Worm (Caenorhabditis elegans) whole organism, L2 larva: Measurements from ENCODE around the gene tyr-6.

Experiments used
- ceh-82 ChIP-seq: fragments of 150-350 bp; optimal IDR thresholded peaks from 2 replicates; lab custom pipeline; 2014; ENCODE audit warnings: missing biosample characterization, missing genetic modification characterization
- elt-1 ChIP-seq: fragments of 150-350 bp; optimal IDR thresholded peaks from 2 replicates; lab custom pipeline; 2014; ENCODE audit warnings: missing biosample characterization, missing genetic modification characterization
- elt-3 ChIP-seq: sonication (generic microtip); optimal IDR thresholded peaks from 2 replicates; lab custom pipeline; 2017; ENCODE audit warnings: missing biosample characterization, missing genetic modification characterization
- fos-1 ChIP-seq: fragments of 150-350 bp; optimal IDR thresholded peaks from 2 replicates; lab custom pipeline; 2014; ENCODE audit warnings: missing biosample characterization, missing genetic modification characterization
- lsy-2 ChIP-seq, 2 experiments: fragments of 150-350 bp in 1 of 2; sonication (generic microtip) in 1 of 2; optimal IDR thresholded peaks; 2 replicates each; lab custom pipeline; 2014 to 2017; ENCODE audit warnings: missing biosample characterization in 2 of 2, missing genetic modification characterization in 2 of 2
- nhr-11 ChIP-seq: fragments of 150-350 bp; optimal IDR thresholded peaks from 2 replicates; lab custom pipeline; 2014; ENCODE audit warnings: missing biosample characterization, missing genetic modification characterization
- nhr-12 ChIP-seq: fragments of 150-350 bp; optimal IDR thresholded peaks from 2 replicates; lab custom pipeline; 2014; ENCODE audit warnings: missing biosample characterization, missing genetic modification characterization
- peb-1 ChIP-seq: fragments of 150-350 bp; optimal IDR thresholded peaks from 2 replicates; lab custom pipeline; 2014; ENCODE audit warnings: missing biosample characterization, missing genetic modification characterization
- skn-1 ChIP-seq: sonication (generic microtip); optimal IDR thresholded peaks from 2 replicates; lab custom pipeline; 2017; ENCODE audit warnings: missing biosample characterization, missing genetic modification characterization
- snpc-4 ChIP-seq: fragments of 150-350 bp; optimal IDR thresholded peaks from 2 replicates; lab custom pipeline; 2014; ENCODE audit warnings: missing biosample characterization, missing genetic modification characterization
- unc-62 ChIP-seq: fragments of 150-350 bp; optimal IDR thresholded peaks from 2 replicates; lab custom pipeline; 2014; ENCODE audit warnings: missing biosample characterization, missing genetic modification reagents, missing genetic modification characterization
- ztf-4 ChIP-seq: fragments of 150-350 bp; optimal IDR thresholded peaks from 2 replicates; lab custom pipeline; 2014; ENCODE audit warnings: missing biosample characterization, missing genetic modification characterization

DNA sequence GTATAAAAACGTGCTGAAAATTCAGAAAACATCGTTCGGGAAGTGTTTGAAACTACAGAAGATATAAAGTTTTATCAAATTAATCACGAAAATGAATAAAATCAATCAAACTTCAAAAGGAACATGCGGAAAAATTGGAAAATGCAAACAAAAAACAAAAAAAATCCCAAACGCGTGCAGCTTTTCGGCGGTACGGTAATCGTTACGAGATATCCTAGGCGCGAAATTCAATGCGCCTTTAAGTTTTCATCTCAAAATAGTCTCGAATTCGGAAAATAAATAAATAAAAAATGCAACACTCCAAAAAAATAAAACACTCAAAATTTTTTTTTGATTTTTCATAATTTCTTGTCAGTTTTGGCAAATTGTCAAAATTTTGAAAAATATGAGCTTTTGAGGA lies 49.5 kb downstream of the tyr-6 start:
- TF ChIP-seq ztf-4 (tag; lab: Kevin White, UChicago) (no peak), lsy-2 (tag; optimal IDR thresholded peaks at IDR 0.05; lab: Kevin White, UChicago) (no peak), nhr-12 (tag; lab: Kevin White, UChicago) (no peak), peb-1 (tag; lab: Kevin White, UChicago) (no peak), elt-3 (no peak), nhr-11 (tag; lab: Kevin White, UChicago) (no peak), ceh-82 (no peak), elt-1 (tag; lab: Kevin White, UChicago) (no peak), skn-1 (tag; lab: Kevin White, UChicago) (no peak), unc-62 (GFP tag; lab: Kevin White, UChicago) (no peak), fos-1 (tag; lab: Kevin White, UChicago) (no peak), snpc-4 (tag; lab: Kevin White, UChicago) (no peak)
